Worm (Caenorhabditis elegans) whole organism, late embryonic: ENCODE measurements around the gene M153.5.

Source experiments
- ama-1 ChIP-seq: fragments of 150-350 bp; optimal IDR thresholded peaks from 2 replicates; lab custom pipeline; 2014
- elt-4 ChIP-seq: sonication (generic microtip); optimal IDR thresholded peaks from 2 replicates; lab custom pipeline; 2016; ENCODE audit warnings: missing genetic modification characterization, missing compliant biosample characterization
- ets-4 ChIP-seq: sonication (generic microtip); optimal IDR thresholded peaks from 2 replicates; lab custom pipeline; 2016; ENCODE audit warnings: missing genetic modification characterization, missing compliant biosample characterization
- npax-4 ChIP-seq: sonication (generic microtip); optimal IDR thresholded peaks from 2 replicates; lab custom pipeline; 2016; ENCODE audit warnings: missing genetic modification characterization, missing compliant biosample characterization
- pha-4 ChIP-seq: fragments of 150-350 bp; optimal IDR thresholded peaks from 2 replicates; lab custom pipeline; 2018; ENCODE audit warnings: missing biosample characterization, missing genetic modification reagents, missing genetic modification characterization
- rnt-1 ChIP-seq: sonication (generic microtip); optimal IDR thresholded peaks from 2 replicates; lab custom pipeline; 2016; ENCODE audit warnings: missing genetic modification characterization, missing compliant biosample characterization

ce11 chrX:12181606-12182005, 37.8 kb downstream of the M153.5 start:
- TF ChIP-seq ets-4 (tag; lab: Kevin White, UChicago) (no peak), npax-4 (no peak), rnt-1 (tag; lab: Kevin White, UChicago) (no peak), elt-4 (tag; lab: Kevin White, UChicago) (no peak), pha-4 (no peak), ama-1 (lab: Kevin White, UChicago) (no peak)
